Worm (Caenorhabditis elegans) whole organism, L4 larva: ENCODE measurements around the gene clec-165.

ENCODE experiments used
- T20F7.1 ChIP-seq: fragments of 200-800 bp; sonication (Bioruptor generic); optimal IDR thresholded peaks from 2 replicates; lab custom pipeline; 2018; ENCODE audit warnings: mild to moderate bottlenecking, missing genetic modification characterization, missing compliant biosample characterization
- Y5F2A.4 ChIP-seq: fragments of 200-800 bp; sonication (Bioruptor generic); optimal IDR thresholded peaks from 2 replicates; lab custom pipeline; 2018; ENCODE audit warnings: mild to moderate bottlenecking, missing genetic modification characterization, missing compliant biosample characterization
- aha-1 ChIP-seq: fragments of 150-350 bp; peaks from one replicate; lab custom pipeline; 2014; ENCODE audit warnings: missing biosample characterization, missing genetic modification characterization
- arid-1 ChIP-seq: fragments of 200-800 bp; sonication (Bioruptor generic); conservative IDR thresholded peaks from 2 replicates; pipeline ENCODE4 v1.3.6; 2022; ENCODE audit warnings: missing genetic modification reagents, missing genetic modification characterization, missing compliant biosample characterization
- attf-4 ChIP-seq: sonication (generic microtip); optimal IDR thresholded peaks from 3 replicates; lab custom pipeline; 2017; ENCODE audit warnings: missing biosample characterization, missing genetic modification characterization
- ceh-28 ChIP-seq: fragments of 150-350 bp; optimal IDR thresholded peaks from 2 replicates; lab custom pipeline; 2014; ENCODE audit warnings: missing biosample characterization, missing genetic modification reagents, missing genetic modification characterization
- ceh-44 ChIP-seq: fragments of 200-800 bp; sonication (Bioruptor generic); IDR thresholded peaks from 2 replicates; pipeline ENCODE4 v1.3.6; 2022; ENCODE audit warnings: missing genetic modification reagents, missing genetic modification characterization, missing compliant biosample characterization
- ceh-82 ChIP-seq: sonication (generic microtip); optimal IDR thresholded peaks from 2 replicates; lab custom pipeline; 2017; ENCODE audit warnings: missing biosample characterization, missing genetic modification characterization
- ctbp-1 ChIP-seq: fragments of 200-800 bp; sonication (Bioruptor generic); IDR thresholded peaks from 2 replicates; pipeline ENCODE4 v1.3.6; 2022; ENCODE audit warnings: missing genetic modification reagents, missing genetic modification characterization, missing compliant biosample characterization
- daf-12 ChIP-seq: fragments of 150-350 bp; optimal IDR thresholded peaks from 2 replicates; lab custom pipeline; 2014; ENCODE audit warnings: missing biosample characterization, missing genetic modification reagents, missing genetic modification characterization
- daf-16 ChIP-seq, 3 experiments: sonication (generic microtip); optimal IDR thresholded peaks; 2 replicates each; lab custom pipeline; 2016 to 2017; ENCODE audit warnings: missing genetic modification characterization in 3 of 3, missing genetic modification reagents in 3 of 3, mild to moderate bottlenecking in 2 of 3, missing compliant biosample characterization in 2 of 3, missing biosample characterization in 1 of 3, moderate library complexity in 1 of 3
- dmd-8 ChIP-seq: fragments of 200-800 bp; sonication (Bioruptor generic); IDR thresholded peaks from 2 replicates; pipeline ENCODE4 v1.3.6; 2022; ENCODE audit warnings: missing genetic modification characterization, missing compliant biosample characterization
- dpl-1 ChIP-seq: fragments of 150-350 bp; optimal IDR thresholded peaks from 2 replicates; lab custom pipeline; 2014; ENCODE audit warnings: missing biosample characterization, missing genetic modification reagents, missing genetic modification characterization
- egl-43 ChIP-seq: fragments of 200-800 bp; sonication (Bioruptor generic); IDR thresholded peaks from 2 replicates; pipeline ENCODE4 v1.3.6; 2022; ENCODE audit warnings: missing genetic modification reagents, missing genetic modification characterization, missing compliant biosample characterization
- gei-8 ChIP-seq: fragments of 200-800 bp; sonication (Bioruptor generic); optimal IDR thresholded peaks from 2 replicates; lab custom pipeline; 2018; ENCODE audit warnings: mild to moderate bottlenecking, missing genetic modification characterization, missing compliant biosample characterization
- hif-1 ChIP-seq, 2 experiments: sonication (generic microtip); optimal IDR thresholded peaks; 2 replicates each; lab custom pipeline; 2016 to 2017; ENCODE audit warnings: missing compliant biosample characterization in 2 of 2, missing genetic modification characterization in 2 of 2, missing genetic modification reagents in 2 of 2, missing genotype in 2 of 2, mild to moderate bottlenecking in 1 of 2
- lin-1 ChIP-seq: fragments of 200-800 bp; sonication (Bioruptor generic); IDR thresholded peaks from 2 replicates; pipeline ENCODE4 v1.3.6; 2022; ENCODE audit warnings: missing genetic modification reagents, missing genetic modification characterization, missing compliant biosample characterization
- lin-15B ChIP-seq: fragments of 150-350 bp; sonication (generic microtip); optimal IDR thresholded peaks from 3 replicates; lab custom pipeline; 2014; ENCODE audit warnings: missing biosample characterization, missing genetic modification characterization
- lir-3 ChIP-seq: sonication (generic microtip); optimal IDR thresholded peaks from 2 replicates; lab custom pipeline; 2016; ENCODE audit warnings: mild to moderate bottlenecking, missing genetic modification characterization, missing compliant biosample characterization
- lsy-2 ChIP-seq, 2 experiments: fragments of 150-350 bp in 1 of 2; sonication (generic microtip) in 1 of 2; optimal IDR thresholded peaks; 2 replicates each; lab custom pipeline; 2014 to 2017; ENCODE audit warnings: missing biosample characterization in 2 of 2, missing genetic modification characterization in 2 of 2
- madf-5 ChIP-seq, 2 experiments: fragments of 200-800 bp; sonication (Bioruptor generic); IDR thresholded peaks; 2 replicates each; pipeline ENCODE4 v1.3.6; 2022; ENCODE audit warnings: missing compliant biosample characterization in 2 of 2, missing genetic modification characterization in 2 of 2
- mdl-1 ChIP-seq, 2 experiments: fragments of 150-350 bp in 1 of 2; sonication (generic microtip) in 1 of 2; optimal IDR thresholded peaks; 2 replicates each; lab custom pipeline; 2014 to 2017; ENCODE audit warnings: missing biosample characterization in 2 of 2, missing genetic modification characterization in 2 of 2
- mep-1 ChIP-seq: fragments of 150-350 bp; sonication (generic microtip); optimal IDR thresholded peaks from 3 replicates; lab custom pipeline; 2014; ENCODE audit warnings: missing biosample characterization, missing genetic modification characterization
- mxl-3 ChIP-seq: fragments of 200-800 bp; sonication (Bioruptor generic); optimal IDR thresholded peaks from 2 replicates; lab custom pipeline; 2018; ENCODE audit warnings: mild to moderate bottlenecking, missing genetic modification characterization, missing compliant biosample characterization
- nhr-25 ChIP-seq: sonication (generic microtip); optimal IDR thresholded peaks from 2 replicates; lab custom pipeline; 2017; ENCODE audit warnings: missing genetic modification characterization, mild to moderate bottlenecking, missing compliant biosample characterization, antibody characterized with exemption, moderate library complexity, borderline replicate concordance; ENCODE audit not compliant: insufficient read depth
- nhr-28 ChIP-seq: fragments of 150-350 bp; optimal IDR thresholded peaks from 2 replicates; lab custom pipeline; 2014; ENCODE audit warnings: missing biosample characterization, missing genetic modification characterization
- nhr-41 ChIP-seq: fragments of 200-800 bp; sonication (Bioruptor generic); IDR thresholded peaks from 2 replicates; pipeline ENCODE4 v1.3.6; 2022; ENCODE audit warnings: missing genetic modification reagents, missing genetic modification characterization, missing compliant biosample characterization
- nhr-42 ChIP-seq: fragments of 200-800 bp; sonication (Bioruptor generic); IDR thresholded peaks from 2 replicates; pipeline ENCODE4 v1.3.6; 2022; ENCODE audit warnings: missing genetic modification characterization, missing compliant biosample characterization
- nhr-48 ChIP-seq: sonication (generic microtip); optimal IDR thresholded peaks from 2 replicates; lab custom pipeline; 2016; ENCODE audit warnings: mild to moderate bottlenecking, missing genetic modification characterization, missing compliant biosample characterization
- nhr-76 ChIP-seq: fragments of 150-350 bp; optimal IDR thresholded peaks from 2 replicates; lab custom pipeline; 2014; ENCODE audit warnings: missing biosample characterization, missing genetic modification characterization
- nhr-77 ChIP-seq: fragments of 150-350 bp; optimal IDR thresholded peaks from 2 replicates; lab custom pipeline; 2014; ENCODE audit warnings: missing biosample characterization, missing genetic modification characterization
- pha-4 ChIP-seq, 2 experiments: fragments of 150-350 bp in 1 of 2; fragments of 200-800 bp in 1 of 2; sonication (Bioruptor generic) in 1 of 2; IDR thresholded peaks in 1 of 2; optimal IDR thresholded peaks in 1 of 2; 2 replicates each; pipeline versions ENCODE4 v1.3.6 to Lab custom; 2014 to 2022; ENCODE audit warnings: missing genetic modification characterization in 2 of 2, missing genetic modification reagents in 2 of 2, missing biosample characterization in 1 of 2, missing compliant biosample characterization in 1 of 2
- pqm-1 ChIP-seq: sonication (generic microtip); optimal IDR thresholded peaks from 2 replicates; lab custom pipeline; 2017; ENCODE audit warnings: missing biosample characterization, missing genetic modification characterization
- saeg-2 ChIP-seq: fragments of 200-800 bp; sonication (Bioruptor generic); IDR thresholded peaks from 2 replicates; pipeline ENCODE4 v1.3.6; 2022; ENCODE audit warnings: missing genetic modification reagents, missing genetic modification characterization, missing compliant biosample characterization
- snpc-4 ChIP-seq: fragments of 150-350 bp; optimal IDR thresholded peaks from 2 replicates; lab custom pipeline; 2014; ENCODE audit warnings: missing biosample characterization, missing genetic modification characterization
- tag-97 ChIP-seq: fragments of 200-800 bp; sonication (Bioruptor generic); IDR thresholded peaks from 2 replicates; pipeline ENCODE4 v1.3.6; 2022; ENCODE audit warnings: missing genetic modification characterization, missing compliant biosample characterization
- tra-1 ChIP-seq: fragments of 200-800 bp; sonication (Bioruptor generic); IDR thresholded peaks from 2 replicates; pipeline ENCODE4 v1.3.6; 2022; ENCODE audit warnings: missing genetic modification reagents, missing genetic modification characterization, missing compliant biosample characterization
- unc-39 ChIP-seq: sonication (generic microtip); optimal IDR thresholded peaks from 2 replicates; lab custom pipeline; 2017; ENCODE audit warnings: missing biosample characterization, missing genetic modification characterization
- unc-62 ChIP-seq, 3 experiments: fragments of 150-350 bp in 1 of 3; sonication (generic microtip); optimal IDR thresholded peaks in 2 of 3; peaks in 1 of 3; 1 replicate in 1 of 3; 2 replicates in 2 of 3; lab custom pipeline; 2014 to 2017; ENCODE audit warnings: missing biosample characterization in 3 of 3, missing genetic modification characterization in 3 of 3, missing genetic modification reagents in 3 of 3, missing genotype in 1 of 3
- zfp-3 ChIP-seq: fragments of 200-800 bp; sonication (Bioruptor generic); conservative IDR thresholded peaks from 2 replicates; pipeline ENCODE4 v1.3.6; 2022; ENCODE audit warnings: missing genetic modification reagents, missing genetic modification characterization, missing compliant biosample characterization
- zip-2 ChIP-seq: fragments of 150-350 bp; optimal IDR thresholded peaks from 2 replicates; lab custom pipeline; 2014; ENCODE audit warnings: missing biosample characterization, missing genetic modification characterization
- ztf-7 ChIP-seq: fragments of 150-350 bp; optimal IDR thresholded peaks from 2 replicates; lab custom pipeline; 2014; ENCODE audit warnings: missing biosample characterization, missing genetic modification characterization

Gene clec-165

DNA sequence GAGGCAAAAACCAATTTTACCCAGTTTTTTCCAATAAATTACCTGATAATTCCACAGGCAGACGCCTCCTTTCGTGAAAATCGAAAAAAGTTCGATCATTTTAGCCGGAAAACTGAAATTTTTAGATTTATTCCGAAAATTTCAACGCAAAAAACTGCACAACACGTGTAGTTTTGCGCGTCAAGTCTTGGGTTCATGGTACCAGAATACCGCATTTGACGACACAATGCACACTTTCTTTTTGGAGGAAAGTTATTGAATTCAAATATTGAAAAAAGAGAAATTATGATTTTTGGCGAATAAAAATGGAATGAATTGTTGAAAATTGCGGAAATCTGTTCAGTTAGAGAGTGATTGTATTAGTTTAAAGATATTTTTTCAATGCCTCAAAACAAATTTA is 7.0 kb downstream of the clec-165 start, which contains the start of gene F38A1.8 (continued):
- TF ChIP-seq T20F7.1 (GFP tag; lab: Kevin White, UChicago), result no peak
- TF ChIP-seq tra-1, result no peak
- TF ChIP-seq daf-16 (GFP tag; optimal IDR thresholded peaks at IDR 0.05; lab: Kevin White, UChicago), result no peak
- TF ChIP-seq daf-16 (tag; optimal IDR thresholded peaks at IDR 0.05; lab: Kevin White, UChicago), result peak; percentile 16
- TF ChIP-seq nhr-25 (tag; lab: Kevin White, UChicago), result no peak
- peak; percentile 90 for TF ChIP-seq dpl-1 (GFP tag; lab: Kevin White, UChicago)
- no peak for TF ChIP-seq nhr-77
- TF ChIP-seq ceh-44, result no peak

DNA sequence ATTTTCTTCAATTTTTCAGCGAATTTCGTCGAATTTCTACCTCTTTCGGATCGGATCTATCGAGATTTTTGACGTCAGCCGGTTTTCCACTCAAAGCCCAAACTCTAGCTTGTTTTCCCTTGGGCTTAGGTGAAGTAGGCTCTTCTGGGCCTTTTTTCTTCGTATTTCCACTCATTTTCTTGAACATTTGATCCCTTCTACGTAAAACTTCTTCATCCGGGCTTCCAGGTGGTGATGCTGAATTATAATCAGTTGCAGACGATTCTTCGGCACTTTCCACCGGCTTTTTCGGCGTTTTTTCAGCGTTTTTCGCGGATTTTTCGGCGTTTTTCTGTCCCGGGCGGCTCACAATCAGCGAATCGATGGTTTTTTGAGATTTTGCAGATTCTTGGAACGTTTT is 8.5 kb downstream of the clec-165 start:
- TF ChIP-seq ceh-82 (tag; lab: Kevin White, UChicago) (no peak), unc-62 (GFP tag; optimal IDR thresholded peaks at IDR 0.05 in 1 of 2; lab: Kevin White, UChicago) (peak in 1 of 2 experiments; percentile 87), unc-62 (tag; optimal IDR thresholded peaks at IDR 0.05; lab: Kevin White, UChicago) (no peak), aha-1 (tag; lab: Kevin White, UChicago) (peak; percentile 87)

DNA sequence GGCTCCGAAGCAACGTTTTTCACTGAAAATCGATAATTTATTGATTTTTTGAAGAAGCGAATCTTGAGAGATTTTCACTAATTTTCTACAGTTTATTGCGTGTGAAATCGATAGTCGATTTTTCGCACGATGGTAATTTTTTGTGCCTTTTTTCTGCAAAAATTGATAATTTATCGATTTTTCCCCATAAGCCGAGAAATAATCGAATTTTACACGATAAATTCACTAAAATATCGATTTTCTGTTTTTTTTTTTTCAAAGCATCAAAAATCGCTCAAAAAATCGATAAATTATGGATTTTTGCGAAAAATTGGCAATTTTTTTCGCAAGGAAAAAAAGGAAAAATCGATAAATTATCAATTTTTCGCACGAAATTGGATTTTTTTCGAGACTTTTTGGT is 10.9 kb downstream of the clec-165 start:
- TF ChIP-seq ceh-28 (tag; lab: Kevin White, UChicago) (peak; percentile 77), ztf-7 (tag; lab: Kevin White, UChicago) (no peak)
- TF ChIP-seq, all 104 proteins: peak for 1

DNA sequence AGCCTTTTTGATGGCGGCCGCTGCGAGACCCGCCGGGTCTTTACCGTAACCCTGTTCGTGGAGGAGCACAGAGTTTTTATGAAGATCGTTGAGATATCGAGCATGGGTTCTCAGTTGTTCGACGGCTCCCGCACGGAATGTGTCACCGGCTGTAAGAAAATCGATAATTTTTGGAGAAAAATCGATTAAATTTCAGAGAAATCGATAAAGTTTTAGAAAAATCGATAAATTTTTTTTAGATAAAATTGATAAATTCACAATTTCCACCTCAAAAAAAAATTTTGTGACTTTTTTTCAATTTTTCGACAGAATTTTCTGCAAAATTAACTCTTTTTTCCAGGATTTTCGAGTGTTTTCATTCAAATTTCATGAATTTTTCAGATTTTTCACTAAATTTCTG is 11.9 kb downstream of the clec-165 start:
- TF ChIP-seq zip-2 (no peak), dmd-8 (GFP tag; lab: Robert Waterston, UW) (no peak), nhr-76 (tag; lab: Kevin White, UChicago) (no peak), Y5F2A.4 (GFP tag; lab: Kevin White, UChicago) (no peak), nhr-41 (no peak), tag-97 (GFP tag; lab: Robert Waterston, UW) (no peak), ceh-28 (tag; lab: Kevin White, UChicago) (peak; percentile 73), nhr-28 (tag; lab: Kevin White, UChicago) (no peak)

DNA sequence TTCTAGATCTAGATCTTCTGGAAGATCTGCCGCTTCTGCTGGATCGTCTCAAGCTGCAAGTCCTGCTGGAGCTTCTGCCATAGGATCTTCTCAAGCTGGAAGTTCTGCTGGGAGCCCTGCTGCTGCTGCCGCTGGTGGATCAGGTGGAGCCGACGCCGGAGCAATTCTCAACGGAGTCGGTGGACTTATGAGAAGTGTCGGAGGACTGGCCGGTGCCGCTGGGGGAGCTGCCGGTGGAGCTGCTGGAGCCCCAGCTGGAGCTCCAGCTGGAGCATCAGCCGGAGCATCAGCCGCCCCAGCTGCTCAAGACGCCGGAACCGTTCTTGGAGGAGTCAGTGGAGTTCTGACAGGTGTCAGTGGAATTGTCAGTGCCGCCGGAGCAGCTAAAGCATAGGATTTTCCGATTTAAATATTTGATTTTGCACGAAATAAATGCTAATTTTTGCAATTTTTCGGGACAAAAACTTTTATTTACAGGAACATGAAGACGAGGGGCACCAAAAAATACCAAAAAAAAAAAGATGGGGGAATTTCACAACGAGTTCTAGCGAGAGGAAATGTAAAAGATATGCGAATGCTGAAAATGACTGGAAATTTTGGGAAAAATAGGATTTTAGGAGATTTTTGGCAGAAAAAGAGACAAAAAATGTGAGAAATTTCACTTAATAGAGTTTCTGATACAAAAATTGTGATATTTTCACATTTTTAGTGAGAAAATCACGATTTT is 14.1 kb downstream of the clec-165 start:
- TF ChIP-seq saeg-2 (GFP tag; lab: Robert Waterston, UW) (no peak), lin-15B (no peak), mxl-3 (GFP tag; lab: Kevin White, UChicago) (no peak), nhr-42 (GFP tag; lab: Robert Waterston, UW) (no peak), dmd-8 (GFP tag; lab: Robert Waterston, UW) (no peak), snpc-4 (tag; lab: Kevin White, UChicago) (no peak), mdl-1 (tag; optimal IDR thresholded peaks at IDR 0.05; lab: Kevin White, UChicago) (no peak), arid-1 (GFP tag; lab: Robert Waterston, UW) (no peak), daf-12 (tag; lab: Kevin White, UChicago) (no peak), lin-1 (no peak), lsy-2 (tag; optimal IDR thresholded peaks at IDR 0.05; lab: Kevin White, UChicago) (no peak), pha-4 (GFP tag; IDR thresholded peaks at IDR 0.05; lab: Robert Waterston, UW) (peak; percentile 69; the same call in 1 of the 2 replicates), pha-4 (tag; optimal IDR thresholded peaks at IDR 0.05; lab: Kevin White, UChicago) (no peak), pqm-1 (tag; lab: Kevin White, UChicago) (no peak), unc-39 (tag; lab: Kevin White, UChicago) (no peak), lir-3 (no peak), egl-43 (GFP tag; lab: Robert Waterston, UW) (peak; percentile 63), attf-4 (no peak), mep-1 (no peak), gei-8 (GFP tag; lab: Kevin White, UChicago) (no peak), hif-1 (tag; optimal IDR thresholded peaks at IDR 0.05; lab: Kevin White, UChicago) (no peak), madf-5 (GFP tag; IDR thresholded peaks at IDR 0.05; lab: Robert Waterston, UW) (0 out of 4 replicates have a peak, but pooled peaks of 1 of the 2 experiments have one; percentile 35), zfp-3 (no peak), ctbp-1 (GFP tag; lab: Robert Waterston, UW) (no peak), nhr-48 (tag; lab: Kevin White, UChicago) (no peak)
